Comparison of ENCODE assay signal across 4 fruit fly cellular contexts in genomic region chr2L:18478509-18479176, dm6.
TF ChIP-seq lines count a peak whose summit lies in the region.

No protein-coding gene starts in this region.

TF ChIP-seq in whole organism, 6 proteins besides CTCF, POLR2A, EP300 and RAD21:
- TF ChIP-seq EcR (GFP tag; optimal IDR thresholded peaks at IDR 0.05; lab: Kevin White, UChicago) (no peak), pan (optimal IDR thresholded peaks at IDR 0.05; lab: Kevin White, UChicago) (peak; percentile 66), CG8478 (optimal IDR thresholded peaks at IDR 0.05; lab: Kevin White, UChicago) (no peak), usp (GFP tag; optimal IDR thresholded peaks at IDR 0.05; lab: Kevin White, UChicago) (no peak)

TF ChIP-seq in whole organism, adult, 20 proteins besides CTCF, POLR2A, EP300 and RAD21:
- TF ChIP-seq tj (GFP tag; optimal IDR thresholded peaks at IDR 0.05; lab: Kevin White, UChicago), result peak; percentile 95
- no peak for TF ChIP-seq Hr96 (GFP tag; optimal IDR thresholded peaks at IDR 0.05; lab: Kevin White, UChicago)
- TF ChIP-seq CG7101 (tag; optimal IDR thresholded peaks at IDR 0.05; lab: Kevin White, UChicago), result no peak

TF ChIP-seq in whole organism, prepupa, 60 proteins besides CTCF, POLR2A, EP300 and RAD21:
- TF ChIP-seq esn (GFP tag; optimal IDR thresholded peaks at IDR 0.05; lab: Kevin White, UChicago) (no peak), CG32006 (GFP tag; optimal IDR thresholded peaks at IDR 0.05; lab: Kevin White, UChicago) (peak; percentile 24), Eip78C (GFP tag; lab: Kevin White, UChicago) (peak; percentile 73), Blimp-1 (GFP tag; optimal IDR thresholded peaks at IDR 0.05; lab: Kevin White, UChicago) (no peak), CG7368 (GFP tag; optimal IDR thresholded peaks at IDR 0.05; lab: Kevin White, UChicago) (no peak), CG10669 (GFP tag; optimal IDR thresholded peaks at IDR 0.05; lab: Kevin White, UChicago) (no peak), ss (GFP tag; optimal IDR thresholded peaks at IDR 0.05; lab: Kevin White, UChicago) (no peak), CG11762 (GFP tag; optimal IDR thresholded peaks at IDR 0.05; lab: Kevin White, UChicago; ENCODE audit: insufficient read depth) (no peak), Sox14 (GFP tag; optimal IDR thresholded peaks at IDR 0.05; lab: Kevin White, UChicago) (no peak), OdsH (GFP tag; optimal IDR thresholded peaks at IDR 0.05; lab: Kevin White, UChicago) (no peak), CG10631 (GFP tag; optimal IDR thresholded peaks at IDR 0.05; lab: Kevin White, UChicago) (peak; percentile 4), vri (GFP tag; optimal IDR thresholded peaks at IDR 0.05; lab: Kevin White, UChicago) (no peak), Eip93F (GFP tag; optimal IDR thresholded peaks at IDR 0.05; lab: Kevin White, UChicago) (no peak), CG8119 (GFP tag; IDR thresholded peaks at IDR 0.05; lab: Robert Waterston, UW) (no peak), eg (GFP tag; IDR thresholded peaks at IDR 0.05; lab: Robert Waterston, UW) (0 out of 3 replicates have a peak, but pooled peaks have one; percentile 9), svp (GFP tag; lab: Kevin White, UChicago) (peak; percentile 43), CG6792 (GFP tag; optimal IDR thresholded peaks at IDR 0.05; lab: Kevin White, UChicago) (no peak), salr (GFP tag; optimal IDR thresholded peaks at IDR 0.05; lab: Kevin White, UChicago) (no peak), CG3919 (GFP tag; optimal IDR thresholded peaks at IDR 0.05; lab: Kevin White, UChicago) (no peak)

TF ChIP-seq in whole organism, wandering third instar larva, 38 proteins besides CTCF, POLR2A, EP300 and RAD21:
- TF ChIP-seq usp (GFP tag; optimal IDR thresholded peaks at IDR 0.05; lab: Kevin White, UChicago) (no peak), woc (GFP tag; optimal IDR thresholded peaks at IDR 0.05; lab: Kevin White, UChicago) (peak; percentile 25)
